Fruit fly (Drosophila melanogaster): ENCODE measurements around the gene Naa30A.

Gene Naa30A

DNA sequence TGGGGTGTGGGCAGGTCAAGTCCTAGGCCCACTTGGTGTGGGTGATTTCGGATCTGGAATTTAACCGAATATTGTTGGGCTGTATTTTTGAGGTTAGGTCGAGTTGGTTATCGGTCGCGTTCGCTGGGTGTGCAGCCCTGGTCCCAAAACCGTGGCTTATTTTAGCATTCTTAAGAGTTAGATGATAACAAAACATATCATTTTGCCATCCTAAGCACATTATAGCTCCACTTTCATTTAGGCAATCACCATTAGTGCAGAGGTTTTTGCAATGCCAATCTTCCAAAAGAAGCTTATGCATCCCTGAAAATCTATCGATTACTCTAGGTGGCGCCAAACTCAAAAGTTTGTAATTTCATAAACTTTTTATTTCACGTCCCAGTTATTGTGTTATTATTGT lies 7.3 kb downstream of the Naa30A start, which contains the start of gene MTPAP (continued):
- TF ChIP-seq wdn (GFP tag; IDR thresholded peaks at IDR 0.05) (no peak), ham (GFP tag; IDR thresholded peaks at IDR 0.05) (no peak), ewg (GFP tag; optimal IDR thresholded peaks at IDR 0.05) (no peak), CG32532 (GFP tag; IDR thresholded peaks at IDR 0.05) (no peak), CG1832 (GFP tag; optimal IDR thresholded peaks at IDR 0.05) (no peak), wek (GFP tag; optimal IDR thresholded peaks at IDR 0.05) (no peak), Bgb (GFP tag; IDR thresholded peaks at IDR 0.05; ENCODE audit: partially characterized antibody) (peak; percentile 42; the same call in 1 of the 2 replicates), ERR (GFP tag; optimal IDR thresholded peaks at IDR 0.05) (no peak), al (GFP tag; IDR thresholded peaks at IDR 0.05) (no peak), gsb (GFP tag; IDR thresholded peaks at IDR 0.05) (no peak), Myb (GFP tag; optimal IDR thresholded peaks at IDR 0.05) (peak; percentile 69), Sry-β (GFP tag; optimal IDR thresholded peaks at IDR 0.05) (no peak), danr (GFP tag; IDR thresholded peaks at IDR 0.05) (no peak), CG1647 (GFP tag; optimal IDR thresholded peaks at IDR 0.05) (no peak), Drgx (GFP tag; IDR thresholded peaks at IDR 0.05) (no peak), CG11093 (GFP tag; IDR thresholded peaks at IDR 0.05) (no peak), CG43689 (GFP tag; IDR thresholded peaks at IDR 0.05) (no peak), Dref (GFP tag; IDR thresholded peaks at IDR 0.05) (peak; percentile 70), Meics (GFP tag; optimal IDR thresholded peaks at IDR 0.05) (no peak), CG11504 (tag; optimal IDR thresholded peaks at IDR 0.05) (no peak), CG30403 (GFP tag; optimal IDR thresholded peaks at IDR 0.05) (peak; percentile 15), sna (GFP tag; IDR thresholded peaks at IDR 0.05; ENCODE audit: partially characterized antibody) (peak; percentile 61; the same call in 1 of the 2 replicates), toy (GFP tag; IDR thresholded peaks at IDR 0.05) (no peak), CG6765 (GFP tag; optimal IDR thresholded peaks at IDR 0.05) (no peak), fd96Cb (tag; optimal IDR thresholded peaks at IDR 0.05) (no peak), cwo (GFP tag; optimal IDR thresholded peaks at IDR 0.05) (no peak), HLHmδ (GFP tag; optimal IDR thresholded peaks at IDR 0.05) (no peak), CG3163 (GFP tag; optimal IDR thresholded peaks at IDR 0.05) (peak; percentile 1), CG9932 (GFP tag; IDR thresholded peaks at IDR 0.05) (no peak), hbn (GFP tag; IDR thresholded peaks at IDR 0.05; ENCODE audit: partially characterized antibody) (peak; percentile 52; the same call in 1 of the 2 replicates), CG10431 (GFP tag; optimal IDR thresholded peaks at IDR 0.05) (no peak), kay (GFP tag; optimal IDR thresholded peaks at IDR 0.05) (no peak), esg (GFP tag; conservative IDR thresholded peaks at IDR 0.05) (no peak), sr (GFP tag; IDR thresholded peaks at IDR 0.05) (no peak), CG6254 (GFP tag; optimal IDR thresholded peaks at IDR 0.05) (no peak), Hr78 (GFP tag; optimal IDR thresholded peaks at IDR 0.05) (no peak), CG17385 (GFP tag; optimal IDR thresholded peaks at IDR 0.05) (no peak), bab2 (GFP tag; optimal IDR thresholded peaks at IDR 0.05) (no peak), Taf1 (GFP tag; IDR thresholded peaks at IDR 0.05) (no peak), Dad (GFP tag; optimal IDR thresholded peaks at IDR 0.05) (no peak), sc (optimal IDR thresholded peaks at IDR 0.05) (no peak), sc (GFP tag; optimal IDR thresholded peaks at IDR 0.05) (no peak), CG14441 (GFP tag; IDR thresholded peaks at IDR 0.05) (no peak), Stat92E (GFP tag; optimal IDR thresholded peaks at IDR 0.05) (no peak), YL-1 (GFP tag; optimal IDR thresholded peaks at IDR 0.05) (peak; percentile 55), Hr51 (GFP tag; optimal IDR thresholded peaks at IDR 0.05) (no peak), ci (GFP tag; IDR thresholded peaks at IDR 0.05) (no peak), sim (GFP tag; IDR thresholded peaks at IDR 0.05) (no peak), phol (tag; optimal IDR thresholded peaks at IDR 0.05) (peak; percentile 44), grau (tag; optimal IDR thresholded peaks at IDR 0.05) (peak; percentile 25), dan (GFP tag; IDR thresholded peaks at IDR 0.05) (no peak), CG17361 (GFP tag; IDR thresholded peaks at IDR 0.05) (no peak)

All from whole organism, embryonic.